Worm (Caenorhabditis elegans) whole organism, late embryonic: ENCODE results near the gene K05F1.1.

Source experiments
- C08G9.2 ChIP-seq: sonication (generic microtip); optimal IDR thresholded peaks from 2 replicates; lab custom pipeline; 2016; ENCODE audit warnings: mild to moderate bottlenecking, missing genetic modification characterization, moderate library complexity, missing compliant biosample characterization
- C38D4.7 ChIP-seq: fragments of 200-800 bp; sonication (Bioruptor generic); optimal IDR thresholded peaks from 2 replicates; lab custom pipeline; 2018; ENCODE audit warnings: mild to moderate bottlenecking, missing genetic modification characterization, moderate library complexity, missing compliant biosample characterization
- F13H6.1 ChIP-seq: sonication (generic microtip); optimal IDR thresholded peaks from 2 replicates; lab custom pipeline; 2016; ENCODE audit warnings: missing genetic modification characterization, missing compliant biosample characterization
- K02D7.2 ChIP-seq: sonication (generic microtip); optimal IDR thresholded peaks from 2 replicates; lab custom pipeline; 2017; ENCODE audit warnings: mild to moderate bottlenecking, missing genetic modification characterization, missing compliant biosample characterization
- K09A11.1 ChIP-seq: sonication (generic microtip); optimal IDR thresholded peaks from 2 replicates; lab custom pipeline; 2017; ENCODE audit warnings: antibody characterized with exemption, mild to moderate bottlenecking, missing genetic modification characterization, missing compliant biosample characterization; ENCODE audit not compliant: insufficient read depth
- Y22D7AL.16 ChIP-seq: sonication (generic microtip); optimal IDR thresholded peaks from 2 replicates; lab custom pipeline; 2016; ENCODE audit warnings: missing genetic modification characterization, missing compliant biosample characterization
- ahr-1 ChIP-seq: sonication (generic microtip); optimal IDR thresholded peaks from 2 replicates; lab custom pipeline; 2016; ENCODE audit warnings: missing genetic modification characterization, missing compliant biosample characterization
- ceh-14 ChIP-seq: sonication (generic microtip); optimal IDR thresholded peaks from 2 replicates; lab custom pipeline; 2016; ENCODE audit warnings: missing genotype, missing genetic modification characterization, missing compliant biosample characterization
- ceh-18 ChIP-seq: sonication (generic microtip); optimal IDR thresholded peaks from 2 replicates; lab custom pipeline; 2016; ENCODE audit warnings: missing genetic modification characterization, missing compliant biosample characterization
- ceh-19 ChIP-seq: fragments of 200-800 bp; sonication (Bioruptor generic); optimal IDR thresholded peaks from 2 replicates; lab custom pipeline; 2018; ENCODE audit warnings: mild to moderate bottlenecking, missing genetic modification characterization, missing compliant biosample characterization
- ceh-2 ChIP-seq: sonication (generic microtip); optimal IDR thresholded peaks from 2 replicates; lab custom pipeline; 2016; ENCODE audit warnings: missing genotype, missing genetic modification characterization, missing compliant biosample characterization
- ceh-22 ChIP-seq: sonication (generic microtip); optimal IDR thresholded peaks from 2 replicates; lab custom pipeline; 2017; ENCODE audit warnings: missing biosample characterization, missing genetic modification characterization
- ceh-24 ChIP-seq: sonication (generic microtip); optimal IDR thresholded peaks from 2 replicates; lab custom pipeline; 2016; ENCODE audit warnings: mild to moderate bottlenecking, missing genetic modification characterization, missing compliant biosample characterization
- ceh-34 ChIP-seq: sonication (generic microtip); optimal IDR thresholded peaks from 2 replicates; lab custom pipeline; 2016; ENCODE audit warnings: mild to moderate bottlenecking, missing genetic modification characterization, missing compliant biosample characterization
- ceh-45 ChIP-seq: fragments of 200-800 bp; sonication (Bioruptor generic); IDR thresholded peaks from 2 replicates; pipeline ENCODE4 v1.3.6; 2022; ENCODE audit warnings: missing genetic modification reagents, missing genetic modification characterization, missing compliant biosample characterization
- ceh-48 ChIP-seq: sonication (generic microtip); optimal IDR thresholded peaks from 2 replicates; lab custom pipeline; 2016; ENCODE audit warnings: missing genetic modification characterization, inconsistent platforms, missing compliant biosample characterization
- ceh-9 ChIP-seq: sonication (generic microtip); optimal IDR thresholded peaks from 2 replicates; lab custom pipeline; 2016; ENCODE audit warnings: mild to moderate bottlenecking, missing genetic modification characterization, inconsistent platforms, missing compliant biosample characterization
- che-1 ChIP-seq: sonication (generic microtip); optimal IDR thresholded peaks from 2 replicates; lab custom pipeline; 2016; ENCODE audit warnings: mild to moderate bottlenecking, missing genetic modification characterization, missing compliant biosample characterization
- dmd-4 ChIP-seq: sonication (generic microtip); optimal IDR thresholded peaks from 2 replicates; lab custom pipeline; 2016; ENCODE audit warnings: borderline replicate concordance, missing genetic modification characterization, missing compliant biosample characterization
- dve-1 ChIP-seq: sonication (generic microtip); optimal IDR thresholded peaks from 2 replicates; lab custom pipeline; 2017; ENCODE audit warnings: antibody characterized with exemption, mild to moderate bottlenecking, missing genetic modification characterization, missing compliant biosample characterization
- ets-4 ChIP-seq: sonication (generic microtip); optimal IDR thresholded peaks from 2 replicates; lab custom pipeline; 2016; ENCODE audit warnings: missing genetic modification characterization, missing compliant biosample characterization
- eyg-1 ChIP-seq: sonication (generic microtip); optimal IDR thresholded peaks from 2 replicates; lab custom pipeline; 2016; ENCODE audit warnings: missing genotype, missing genetic modification characterization, missing compliant biosample characterization
- fax-1 ChIP-seq: sonication (generic microtip); optimal IDR thresholded peaks from 2 replicates; lab custom pipeline; 2016; ENCODE audit warnings: missing genotype, missing genetic modification characterization, missing compliant biosample characterization
- fkh-10 ChIP-seq: fragments of 150-350 bp; optimal IDR thresholded peaks from 2 replicates; lab custom pipeline; 2014; ENCODE audit warnings: missing biosample characterization, missing genetic modification reagents, missing genetic modification characterization
- fkh-6 ChIP-seq: sonication (generic microtip); optimal IDR thresholded peaks from 2 replicates; lab custom pipeline; 2016; ENCODE audit warnings: missing genetic modification characterization, missing compliant biosample characterization
- gmeb-2 ChIP-seq: sonication (generic microtip); optimal IDR thresholded peaks from 2 replicates; lab custom pipeline; 2016; ENCODE audit warnings: missing genetic modification characterization, inconsistent platforms, missing compliant biosample characterization
- hlh-13 ChIP-seq: fragments of 200-800 bp; sonication (Bioruptor generic); optimal IDR thresholded peaks from 2 replicates; lab custom pipeline; 2018; ENCODE audit warnings: mild to moderate bottlenecking, missing genetic modification characterization, missing compliant biosample characterization
- hlh-15 ChIP-seq: sonication (generic microtip); optimal IDR thresholded peaks from 2 replicates; lab custom pipeline; 2016; ENCODE audit warnings: missing genetic modification characterization, missing compliant biosample characterization
- hlh-6 ChIP-seq: sonication (generic microtip); optimal IDR thresholded peaks from 2 replicates; lab custom pipeline; 2016; ENCODE audit warnings: missing genotype, missing genetic modification characterization, missing compliant biosample characterization
- hlh-8 ChIP-seq: sonication (generic microtip); optimal IDR thresholded peaks from 2 replicates; lab custom pipeline; 2016; ENCODE audit warnings: missing genotype, missing genetic modification characterization, missing compliant biosample characterization
- lim-6 ChIP-seq: sonication (generic microtip); optimal IDR thresholded peaks from 2 replicates; lab custom pipeline; 2016; ENCODE audit warnings: missing genetic modification characterization, missing compliant biosample characterization
- lin-11 ChIP-seq: fragments of 200-800 bp; sonication (Bioruptor generic); optimal IDR thresholded peaks from 2 replicates; lab custom pipeline; 2018; ENCODE audit warnings: mild to moderate bottlenecking, missing genetic modification characterization, missing compliant biosample characterization
- madf-2 ChIP-seq: sonication (generic microtip); optimal IDR thresholded peaks from 2 replicates; lab custom pipeline; 2017; ENCODE audit warnings: missing genetic modification characterization, missing compliant biosample characterization
- nhr-11 ChIP-seq: fragments of 150-350 bp; optimal IDR thresholded peaks from 2 replicates; lab custom pipeline; 2014; ENCODE audit warnings: missing biosample characterization, missing genetic modification characterization
- npax-4 ChIP-seq: sonication (generic microtip); optimal IDR thresholded peaks from 2 replicates; lab custom pipeline; 2016; ENCODE audit warnings: missing genetic modification characterization, missing compliant biosample characterization
- odd-2 ChIP-seq: sonication (generic microtip); optimal IDR thresholded peaks from 2 replicates; lab custom pipeline; 2017; ENCODE audit warnings: antibody characterized with exemption, mild to moderate bottlenecking, missing genetic modification characterization, missing compliant biosample characterization
- pat-9 ChIP-seq: fragments of 200-800 bp; sonication (Bioruptor generic); optimal IDR thresholded peaks from 2 replicates; lab custom pipeline; 2018; ENCODE audit warnings: mild to moderate bottlenecking, missing genetic modification characterization, moderate library complexity, missing compliant biosample characterization
- pax-1 ChIP-seq: fragments of 150-350 bp; optimal IDR thresholded peaks from 2 replicates; lab custom pipeline; 2014; ENCODE audit warnings: missing biosample characterization, missing genetic modification characterization
- pha-2 ChIP-seq: sonication (generic microtip); optimal IDR thresholded peaks from 2 replicates; lab custom pipeline; 2017; ENCODE audit warnings: mild to moderate bottlenecking, missing genetic modification characterization, missing compliant biosample characterization
- pha-4 ChIP-seq: fragments of 150-350 bp; optimal IDR thresholded peaks from 2 replicates; lab custom pipeline; 2018; ENCODE audit warnings: missing biosample characterization, missing genetic modification reagents, missing genetic modification characterization
- ref-2 ChIP-seq: sonication (generic microtip); optimal IDR thresholded peaks from 2 replicates; lab custom pipeline; 2016; ENCODE audit warnings: missing genetic modification characterization, missing compliant biosample characterization
- sdc-2 ChIP-seq: sonication (generic microtip); optimal IDR thresholded peaks from 2 replicates; lab custom pipeline; 2016; ENCODE audit warnings: missing genotype, missing genetic modification characterization, missing compliant biosample characterization
- sox-2 ChIP-seq: fragments of 200-800 bp; sonication (Bioruptor generic); IDR thresholded peaks from 2 replicates; pipeline ENCODE4 v1.3.6; 2022; ENCODE audit warnings: missing genetic modification reagents, missing genetic modification characterization, missing compliant biosample characterization
- sox-4 ChIP-seq: sonication (generic microtip); optimal IDR thresholded peaks from 2 replicates; lab custom pipeline; 2017; ENCODE audit warnings: mild to moderate bottlenecking, missing genetic modification characterization, inconsistent platforms, missing compliant biosample characterization
- syd-9 ChIP-seq: sonication (generic microtip); optimal IDR thresholded peaks from 2 replicates; lab custom pipeline; 2016; ENCODE audit warnings: mild to moderate bottlenecking, missing genetic modification characterization, moderate library complexity, missing compliant biosample characterization
- tbx-2 ChIP-seq: sonication (generic microtip); optimal IDR thresholded peaks from 2 replicates; lab custom pipeline; 2016; ENCODE audit warnings: missing genetic modification characterization, missing compliant biosample characterization
- tbx-7 ChIP-seq: sonication (generic microtip); optimal IDR thresholded peaks from 2 replicates; lab custom pipeline; 2016; ENCODE audit warnings: missing genotype, missing genetic modification characterization, missing compliant biosample characterization
- ttx-3 ChIP-seq: sonication (generic microtip); optimal IDR thresholded peaks from 2 replicates; lab custom pipeline; 2016; ENCODE audit warnings: missing genetic modification reagents, missing genetic modification characterization, missing compliant biosample characterization
- unc-3 ChIP-seq, 2 experiments: fragments of 200-800 bp in 1 of 2; sonication (Bioruptor generic) in 1 of 2; sonication (generic microtip) in 1 of 2; conservative IDR thresholded peaks in 1 of 2; optimal IDR thresholded peaks in 1 of 2; 2 replicates each; pipeline versions ENCODE4 v1.3.6 to Lab custom; 2016 to 2022; ENCODE audit warnings: missing compliant biosample characterization in 2 of 2, missing genetic modification characterization in 2 of 2, missing genetic modification reagents in 1 of 2
- unc-42 ChIP-seq: sonication (generic microtip); optimal IDR thresholded peaks from 2 replicates; lab custom pipeline; 2016; ENCODE audit warnings: missing genotype, missing genetic modification characterization, missing compliant biosample characterization
- unc-86 ChIP-seq: sonication (generic microtip); optimal IDR thresholded peaks from 2 replicates; lab custom pipeline; 2016; ENCODE audit warnings: missing genetic modification characterization, missing compliant biosample characterization
- zip-5 ChIP-seq: sonication (generic microtip); optimal IDR thresholded peaks from 2 replicates; lab custom pipeline; 2016; ENCODE audit warnings: missing genetic modification characterization, missing compliant biosample characterization

K05F1.1 gene

ce11 chrII:5844694-5845129, 43.5 kb downstream of the K05F1.1 start:
- TF ChIP-seq C08G9.2 (tag; lab: Kevin White, UChicago) (peak; percentile 82), ceh-19 (GFP tag; lab: Kevin White, UChicago) (peak; percentile 89), hlh-6 (peak; percentile 65), ceh-48 (tag; lab: Kevin White, UChicago) (peak; percentile 41), ceh-18 (tag; lab: Kevin White, UChicago) (peak; percentile 99), pax-1 (tag; lab: Kevin White, UChicago) (peak; percentile 91), Y22D7AL.16 (tag; lab: Kevin White, UChicago) (peak; percentile 57), unc-42 (tag; lab: Kevin White, UChicago) (peak; percentile 99), eyg-1 (tag; lab: Kevin White, UChicago) (peak; percentile 68), che-1 (tag; lab: Kevin White, UChicago) (peak; percentile 66), fax-1 (tag; lab: Kevin White, UChicago) (peak; percentile 65), sdc-2 (tag; lab: Kevin White, UChicago) (peak; percentile 74), dmd-4 (tag; lab: Kevin White, UChicago) (peak; percentile 66), sox-4 (tag; lab: Kevin White, UChicago) (peak; percentile 81), K09A11.1 (tag; lab: Kevin White, UChicago) (peak; percentile 76), ceh-22 (tag; lab: Kevin White, UChicago) (peak; percentile 65), C38D4.7 (GFP tag; lab: Kevin White, UChicago) (peak; percentile 59), ceh-24 (tag; lab: Kevin White, UChicago) (peak; percentile 68), ttx-3 (tag; lab: Kevin White, UChicago) (peak; percentile 70), F13H6.1 (tag; lab: Kevin White, UChicago) (peak; percentile 87), fkh-6 (tag; lab: Kevin White, UChicago) (peak; percentile 72), ceh-14 (tag; lab: Kevin White, UChicago) (peak; percentile 94), lin-11 (tag; lab: Kevin White, UChicago) (peak; percentile 63), pha-4 (no peak), ceh-34 (tag; lab: Kevin White, UChicago) (peak; percentile 92), ets-4 (tag; lab: Kevin White, UChicago) (peak; percentile 85), nhr-11 (tag; lab: Kevin White, UChicago) (peak; percentile 58), odd-2 (tag; lab: Kevin White, UChicago) (no peak), sox-2 (GFP tag; lab: Robert Waterston, UW) (peak; percentile 32), ceh-45 (GFP tag; lab: Robert Waterston, UW) (no peak), tbx-2 (tag; lab: Kevin White, UChicago) (peak; percentile 96), tbx-7 (peak; percentile 44), unc-3 (GFP tag; conservative IDR thresholded peaks at IDR 0.05; lab: Robert Waterston, UW) (peak; percentile 53; the same call in 1 of the 2 replicates), unc-3 (tag; optimal IDR thresholded peaks at IDR 0.05; lab: Kevin White, UChicago) (peak; percentile 85), lim-6 (tag; lab: Kevin White, UChicago) (peak; percentile 77), gmeb-2 (peak; percentile 55), ahr-1 (peak; percentile 46), unc-86 (tag; lab: Kevin White, UChicago) (peak; percentile 83), dve-1 (tag; lab: Kevin White, UChicago) (peak; percentile 99), hlh-13 (GFP tag; lab: Kevin White, UChicago) (peak; percentile 17), madf-2 (tag; lab: Kevin White, UChicago) (peak; percentile 81), hlh-15 (tag; lab: Kevin White, UChicago) (peak; percentile 65), pat-9 (peak; percentile 83), K02D7.2 (tag; lab: Kevin White, UChicago) (peak; percentile 69), npax-4 (peak; percentile 54), hlh-8 (tag; lab: Kevin White, UChicago) (peak; percentile 76), syd-9 (tag; lab: Kevin White, UChicago) (peak; percentile 85), zip-5 (tag; lab: Kevin White, UChicago) (peak; percentile 32), ceh-2 (peak; percentile 82), ceh-9 (tag; lab: Kevin White, UChicago) (no peak), fkh-10 (GFP tag; lab: Kevin White, UChicago) (peak; percentile 73), ref-2 (tag; lab: Kevin White, UChicago) (peak; percentile 87), pha-2 (tag; lab: Kevin White, UChicago) (peak; percentile 82)
